Worm (Caenorhabditis elegans) whole organism, L2 larva: ENCODE measurements around the gene far-5.

ENCODE experiments used
- blmp-1 ChIP-seq: sonication (generic microtip); optimal IDR thresholded peaks from 2 replicates; lab custom pipeline; 2017; ENCODE audit warnings: missing genetic modification characterization, mild to moderate bottlenecking, missing compliant biosample characterization, antibody characterized with exemption, moderate library complexity; ENCODE audit not compliant: insufficient read depth
- egl-27 ChIP-seq: sonication (generic microtip); optimal IDR thresholded peaks from 3 replicates; lab custom pipeline; 2017; ENCODE audit warnings: missing biosample characterization, missing genetic modification reagents, missing genetic modification characterization
- fos-1 ChIP-seq: fragments of 150-350 bp; optimal IDR thresholded peaks from 2 replicates; lab custom pipeline; 2014; ENCODE audit warnings: missing biosample characterization, missing genetic modification characterization
- sem-4 ChIP-seq: fragments of 150-350 bp; optimal IDR thresholded peaks from 2 replicates; lab custom pipeline; 2014; ENCODE audit warnings: missing biosample characterization, missing genetic modification reagents, missing genetic modification characterization
- skn-1 ChIP-seq: sonication (generic microtip); optimal IDR thresholded peaks from 2 replicates; lab custom pipeline; 2017; ENCODE audit warnings: missing biosample characterization, missing genetic modification characterization
- unc-62 ChIP-seq: fragments of 150-350 bp; optimal IDR thresholded peaks from 2 replicates; lab custom pipeline; 2014; ENCODE audit warnings: missing biosample characterization, missing genetic modification reagents, missing genetic modification characterization
- ztf-4 ChIP-seq: fragments of 150-350 bp; optimal IDR thresholded peaks from 2 replicates; lab custom pipeline; 2014; ENCODE audit warnings: missing biosample characterization, missing genetic modification characterization

- TF ChIP-seq egl-27 (tag; lab: Kevin White, UChicago): no peak
- no peak for TF ChIP-seq sem-4 (tag; lab: Kevin White, UChicago)
- no peak for TF ChIP-seq fos-1 (tag; lab: Kevin White, UChicago)
- TF ChIP-seq ztf-4 (tag; lab: Kevin White, UChicago): no peak
- TF ChIP-seq skn-1 (tag; lab: Kevin White, UChicago): no peak
- TF ChIP-seq unc-62: no peak
- TF ChIP-seq blmp-1: no peak
Measured at ce11 chrV:13026631-13027299, 31.4 kb downstream of the far-5 start.
